Fruit fly (Drosophila melanogaster) whole organism, embryonic: ENCODE measurements around the gene CG10348.

ENCODE experiments used
- Adf1 ChIP-seq: fragments of 200-800 bp; sonication (Bioruptor generic); IDR thresholded peaks from 2 replicates; pipeline ENCODE4 v1.3.6; 2022; ENCODE audit warnings: missing biosample characterization, missing genetic modification characterization
- CG10147 ChIP-seq: fragments of 200-800 bp; sonication (Bioruptor generic); optimal IDR thresholded peaks from 2 replicates; lab custom pipeline; 2019; ENCODE audit warnings: missing biosample characterization, mild to moderate bottlenecking, missing genetic modification characterization, moderate library complexity
- CG10209 ChIP-seq: fragments of 200-800 bp; sonication (Bioruptor generic); optimal IDR thresholded peaks from 3 replicates; lab custom pipeline; 2017; ENCODE audit warnings: missing biosample characterization, mild to moderate bottlenecking, missing genetic modification characterization, missing genetic modification reagents
- CG15479 ChIP-seq: fragments of 200-800 bp; sonication (Bioruptor generic); optimal IDR thresholded peaks from 3 replicates; lab custom pipeline; 2019; ENCODE audit warnings: missing biosample characterization, mild to moderate bottlenecking, missing genetic modification characterization, moderate library complexity
- CG15696 ChIP-seq: fragments of 200-800 bp; sonication (Bioruptor generic); optimal IDR thresholded peaks from 2 replicates; lab custom pipeline; 2019; ENCODE audit warnings: missing biosample characterization, mild to moderate bottlenecking, missing genetic modification characterization, moderate library complexity
- CG4820 ChIP-seq: fragments of 200-800 bp; sonication (Bioruptor generic); optimal IDR thresholded peaks from 3 replicates; lab custom pipeline; 2016; ENCODE audit warnings: missing biosample characterization, missing genetic modification characterization
- CG6689 ChIP-seq: fragments of 200-800 bp; sonication (Bioruptor generic); IDR thresholded peaks from 2 replicates; pipeline ENCODE4 v1.3.6; 2022; ENCODE audit warnings: missing biosample characterization, missing genetic modification characterization
- CG6791 ChIP-seq: fragments of 200-800 bp; sonication (Bioruptor generic); IDR thresholded peaks from 3 replicates; pipeline ENCODE4 v1.3.6; 2022; ENCODE audit warnings: missing biosample characterization, missing genetic modification characterization; ENCODE audit not compliant: partially characterized antibody
- CG8089 ChIP-seq: fragments of 200-800 bp; sonication (Bioruptor generic); optimal IDR thresholded peaks from 3 replicates; lab custom pipeline; 2016; ENCODE audit warnings: missing biosample characterization, missing genetic modification characterization
- CG9437 ChIP-seq: fragments of 200-800 bp; sonication (Bioruptor generic); optimal IDR thresholded peaks from 2 replicates; lab custom pipeline; 2018; ENCODE audit warnings: missing biosample characterization, mild to moderate bottlenecking, missing genetic modification characterization
- CkIIα-i1 ChIP-seq: fragments of 200-800 bp; sonication (Bioruptor generic); IDR thresholded peaks from 2 replicates; pipeline ENCODE4 v1.3.6; 2022; ENCODE audit warnings: missing biosample characterization, missing genetic modification characterization
- D ChIP-seq, 2 experiments: fragments of 200-800 bp in 1 of 2; fragments of >200 bp in 1 of 2; sonication (Bioruptor generic) in 1 of 2; optimal IDR thresholded peaks; 2 replicates in 1 of 2; 3 replicates in 1 of 2; lab custom pipeline; 2017; ENCODE audit warnings: mild to moderate bottlenecking in 1 of 2, missing biosample characterization in 1 of 2, missing genetic modification characterization in 1 of 2, missing genetic modification reagents in 1 of 2
- Dfd ChIP-seq, 2 experiments: fragments of >200 bp; optimal IDR thresholded peaks; 2 replicates each; lab custom pipeline; 2017; ENCODE audit warnings: missing biosample characterization in 2 of 2, missing genetic modification characterization in 2 of 2
- Drgx ChIP-seq: fragments of 200-800 bp; sonication (Bioruptor generic); IDR thresholded peaks from 2 replicates; pipeline ENCODE4 v1.3.6; 2022; ENCODE audit warnings: missing biosample characterization, missing genetic modification characterization
- Ets65A ChIP-seq: fragments of 200-800 bp; sonication (Bioruptor generic); peaks from one replicate; lab custom pipeline; 2016; ENCODE audit warnings: missing biosample characterization, missing genetic modification characterization
- HmgD ChIP-seq: fragments of 200-800 bp; sonication (Bioruptor generic); optimal IDR thresholded peaks from 3 replicates; lab custom pipeline; 2016; ENCODE audit warnings: missing biosample characterization, missing genetic modification characterization
- Hr51 ChIP-seq, 2 experiments: fragments of 200-800 bp; sonication (Bioruptor generic); optimal IDR thresholded peaks; 2 replicates in 1 of 2; 3 replicates in 1 of 2; lab custom pipeline; 2016 to 2018; ENCODE audit warnings: missing biosample characterization in 2 of 2, missing genetic modification characterization in 2 of 2, mild to moderate bottlenecking in 1 of 2, moderate library complexity in 1 of 2
- Hr78 ChIP-seq, 2 experiments: fragments of 200-800 bp in 1 of 2; fragments of >200 bp in 1 of 2; sonication (Bioruptor generic) in 1 of 2; optimal IDR thresholded peaks; 2 replicates each; lab custom pipeline; 2017 to 2019; ENCODE audit warnings: missing biosample characterization in 2 of 2, missing genetic modification characterization in 2 of 2, mild to moderate bottlenecking in 1 of 2, moderate library complexity in 1 of 2
- Jarid2 ChIP-seq: fragments of 200-800 bp; sonication (Bioruptor generic); optimal IDR thresholded peaks from 3 replicates; lab custom pipeline; 2017; ENCODE audit warnings: mild to moderate bottlenecking, missing biosample characterization, missing genetic modification reagents, missing genetic modification characterization
- MTF-1 ChIP-seq: fragments of 200-800 bp; sonication (Bioruptor generic); optimal IDR thresholded peaks from 2 replicates; lab custom pipeline; 2018; ENCODE audit warnings: missing biosample characterization, mild to moderate bottlenecking, missing genetic modification characterization, borderline replicate concordance
- Med ChIP-seq: fragments of 200-800 bp; sonication (Bioruptor generic); peaks from one replicate; lab custom pipeline; 2016; ENCODE audit warnings: missing biosample characterization, missing genetic modification characterization, mild to moderate bottlenecking, inconsistent platforms, moderate library complexity
- Nf-YC ChIP-seq: fragments of 200-800 bp; optimal IDR thresholded peaks from 3 replicates; lab custom pipeline; 2019; ENCODE audit warnings: missing biosample characterization, mild to moderate bottlenecking, missing genetic modification characterization, moderate library complexity
- Opbp ChIP-seq: fragments of 200-800 bp; sonication (Bioruptor generic); IDR thresholded peaks from 3 replicates; pipeline ENCODE4 v1.3.6; 2022; ENCODE audit warnings: missing biosample characterization, missing genetic modification characterization; ENCODE audit not compliant: partially characterized antibody
- Sry-β ChIP-seq: fragments of 200-800 bp; sonication (Bioruptor generic); optimal IDR thresholded peaks from 2 replicates; lab custom pipeline; 2018; ENCODE audit warnings: missing biosample characterization, mild to moderate bottlenecking, missing genetic modification characterization, moderate library complexity
- Stat92E ChIP-seq, 3 experiments: fragments of >200 bp in 2 of 3; fragments of 200-800 bp in 1 of 3; sonication (Bioruptor generic) in 1 of 3; optimal IDR thresholded peaks; 2 replicates each; lab custom pipeline; 2017 to 2019; ENCODE audit warnings: missing biosample characterization in 3 of 3, missing genetic modification characterization in 3 of 3, mild to moderate bottlenecking in 1 of 3, moderate library complexity in 1 of 3
- Trl ChIP-seq, 3 experiments: fragments of >200 bp in 2 of 3; fragments of 200-800 bp in 1 of 3; sonication (Bioruptor generic) in 1 of 3; optimal IDR thresholded peaks; 2 replicates in 1 of 3; 3 replicates in 2 of 3; lab custom pipeline; 2016 to 2017; ENCODE audit warnings: missing biosample characterization in 1 of 3, missing genetic modification characterization in 1 of 3
- ato ChIP-seq: fragments of 200-800 bp; sonication (Bioruptor generic); IDR thresholded peaks from 2 replicates; pipeline ENCODE4 v1.3.6; 2022; ENCODE audit warnings: missing biosample characterization, missing genetic modification characterization; ENCODE audit not compliant: partially characterized antibody
- bab2 ChIP-seq: fragments of 200-800 bp; sonication (Bioruptor generic); optimal IDR thresholded peaks from 2 replicates; lab custom pipeline; 2016; ENCODE audit warnings: missing biosample characterization, missing genetic modification characterization
- cad ChIP-seq: fragments of >200 bp; optimal IDR thresholded peaks from 2 replicates; lab custom pipeline; 2017; ENCODE audit warnings: missing biosample characterization, missing genetic modification characterization
- cato ChIP-seq: fragments of 200-800 bp; sonication (Bioruptor generic); optimal IDR thresholded peaks from 2 replicates; lab custom pipeline; 2016; ENCODE audit warnings: missing biosample characterization, missing genetic modification characterization, borderline replicate concordance
- chm ChIP-seq: fragments of 200-800 bp; sonication (Bioruptor generic); IDR thresholded peaks from 2 replicates; pipeline ENCODE4 v1.3.6; 2022; ENCODE audit warnings: missing biosample characterization, missing genetic modification characterization
- ci ChIP-seq: fragments of 200-800 bp; sonication (Bioruptor generic); IDR thresholded peaks from 3 replicates; pipeline ENCODE4 v1.3.6; 2022; ENCODE audit warnings: missing biosample characterization, missing genetic modification characterization
- corto ChIP-seq: fragments of 200-800 bp; sonication (Bioruptor generic); optimal IDR thresholded peaks from 2 replicates; lab custom pipeline; 2016; ENCODE audit warnings: missing biosample characterization, mild to moderate bottlenecking, missing genetic modification characterization, moderate library complexity
- crol ChIP-seq: fragments of 200-800 bp; sonication (Bioruptor generic); IDR thresholded peaks from 2 replicates; pipeline ENCODE4 v1.3.6; 2022; ENCODE audit warnings: missing biosample characterization, missing genetic modification characterization
- exex ChIP-seq: fragments of 200-800 bp; sonication (Bioruptor generic); optimal IDR thresholded peaks from 4 replicates; lab custom pipeline; 2018; ENCODE audit warnings: missing biosample characterization, mild to moderate bottlenecking, missing genetic modification characterization, moderate library complexity
- mirr ChIP-seq: fragments of 200-800 bp; sonication (Bioruptor generic); optimal IDR thresholded peaks from 3 replicates; lab custom pipeline; 2018; ENCODE audit warnings: missing biosample characterization, mild to moderate bottlenecking, missing genetic modification characterization
- nerfin-2 ChIP-seq: fragments of 200-800 bp; sonication (Bioruptor generic); IDR thresholded peaks from 2 replicates; pipeline ENCODE4 v1.3.6; 2022; ENCODE audit warnings: missing biosample characterization, missing genetic modification characterization; ENCODE audit not compliant: partially characterized antibody
- pfk ChIP-seq: fragments of 200-800 bp; sonication (Bioruptor generic); optimal IDR thresholded peaks from 2 replicates; lab custom pipeline; 2018; ENCODE audit warnings: missing biosample characterization, mild to moderate bottlenecking, missing genetic modification characterization, moderate library complexity
- stwl ChIP-seq: fragments of 200-800 bp; sonication (Bioruptor generic); optimal IDR thresholded peaks from 3 replicates; lab custom pipeline; 2018; ENCODE audit warnings: missing biosample characterization, mild to moderate bottlenecking, missing genetic modification characterization, moderate library complexity
- tll ChIP-seq, 2 experiments: fragments of 200-800 bp in 1 of 2; fragments of >200 bp in 1 of 2; sonication (Bioruptor generic) in 1 of 2; optimal IDR thresholded peaks; 2 replicates each; lab custom pipeline; 2017 to 2019; ENCODE audit warnings: missing biosample characterization in 2 of 2, missing genetic modification characterization in 2 of 2, mild to moderate bottlenecking in 1 of 2, moderate library complexity in 1 of 2
- vvl ChIP-seq: fragments of 200-800 bp; sonication (Bioruptor generic); IDR thresholded peaks from 2 replicates; pipeline ENCODE4 v1.3.6; 2022; ENCODE audit warnings: missing biosample characterization, missing genetic modification characterization
- zen ChIP-seq: fragments of 200-800 bp; sonication (Bioruptor generic); optimal IDR thresholded peaks from 3 replicates; lab custom pipeline; 2018; ENCODE audit warnings: missing biosample characterization, mild to moderate bottlenecking, missing genetic modification characterization, moderate library complexity
- zen2 ChIP-seq: fragments of 200-800 bp; sonication (Bioruptor generic); IDR thresholded peaks from 3 replicates; pipeline ENCODE4 v1.3.6; 2022; ENCODE audit warnings: missing biosample characterization, missing genetic modification characterization; ENCODE audit not compliant: partially characterized antibody
- zf30C ChIP-seq: fragments of 200-800 bp; sonication (Bioruptor generic); optimal IDR thresholded peaks from 3 replicates; lab custom pipeline; 2018; ENCODE audit warnings: missing biosample characterization, mild to moderate bottlenecking, missing genetic modification characterization

The CG10348 gene

DNA sequence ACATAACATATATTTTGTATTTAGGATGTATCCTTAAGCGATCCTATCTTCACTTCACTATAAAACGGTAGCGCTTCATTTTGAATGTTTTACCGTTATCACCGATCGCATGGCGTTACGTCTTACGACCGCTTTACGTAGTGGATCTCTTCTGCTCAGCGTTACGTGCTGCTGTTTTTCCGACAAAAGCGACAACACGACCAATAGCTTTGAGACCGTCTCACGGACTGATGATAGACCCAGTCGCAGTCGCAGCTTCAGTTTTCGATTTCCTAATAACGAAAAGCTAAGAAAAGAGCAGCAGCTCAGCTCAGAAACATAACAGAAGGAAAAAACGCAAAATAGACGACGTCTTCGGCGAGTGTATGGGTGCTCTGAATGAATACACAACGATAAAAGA lies at the start of gene CG10348:
Gene CG10348 (minus strand): TSS at position 234 of the 400 bp plus-strand sequence.
- TF ChIP-seq zf30C (GFP tag; lab: Kevin White, UChicago) (peak; percentile 43), CG9437 (peak; percentile 98), stwl (tag; lab: Kevin White, UChicago) (peak; percentile 52), Jarid2 (GFP tag; lab: Kevin White, UChicago) (peak; percentile 55), CG6791 (GFP tag; lab: Robert Waterston, UW) (0 out of 3 replicates have a peak, but pooled peaks have one; percentile 21), CG6689 (no peak), crol (0 out of 2 replicates have a peak, but pooled peaks have one; percentile 5), nerfin-2 (GFP tag; lab: Robert Waterston, UW) (no peak)

- TF ChIP-seq zf30C (GFP tag; lab: Kevin White, UChicago) (no peak), MTF-1 (GFP tag; lab: Kevin White, UChicago) (no peak), D (optimal IDR thresholded peaks at IDR 0.05; lab: Kevin White, UChicago) (peak; percentile 56), D (GFP tag; optimal IDR thresholded peaks at IDR 0.05; lab: Kevin White, UChicago) (no peak), CG15479 (GFP tag; lab: Kevin White, UChicago) (peak; percentile 61), Sry-β (GFP tag; lab: Kevin White, UChicago) (no peak), vvl (GFP tag; lab: Robert Waterston, UW) (no peak), CG15696 (tag; lab: Kevin White, UChicago) (no peak), mirr (GFP tag; lab: Kevin White, UChicago) (peak; percentile 75), Hr78 (GFP tag; optimal IDR thresholded peaks at IDR 0.05; lab: Kevin White, UChicago) (no peak), CG4820 (GFP tag; lab: Kevin White, UChicago) (no peak), HmgD (GFP tag; lab: Kevin White, UChicago) (no peak), tll (GFP tag; optimal IDR thresholded peaks at IDR 0.05; lab: Kevin White, UChicago) (peak in 1 of 2 experiments; percentile 80), exex (tag; lab: Kevin White, UChicago) (peak; percentile 81), ato (GFP tag; lab: Robert Waterston, UW) (no peak), corto (no peak), CG10209 (GFP tag; lab: Kevin White, UChicago) (no peak), bab2 (GFP tag; lab: Kevin White, UChicago) (no peak), CG10147 (GFP tag; lab: Kevin White, UChicago) (no peak), chm (GFP tag; lab: Robert Waterston, UW) (0 out of 2 replicates have a peak, but pooled peaks have one; percentile 34), zen (tag; lab: Kevin White, UChicago) (peak; percentile 44), CG8089 (GFP tag; lab: Kevin White, UChicago) (no peak), Stat92E (GFP tag; optimal IDR thresholded peaks at IDR 0.05; lab: Kevin White, UChicago) (no peak), cad (GFP tag; lab: Kevin White, UChicago) (no peak)
Observed at dm6 chr2L:18780911-18781545, 48.7 kb upstream of the CG10348 start.

DNA sequence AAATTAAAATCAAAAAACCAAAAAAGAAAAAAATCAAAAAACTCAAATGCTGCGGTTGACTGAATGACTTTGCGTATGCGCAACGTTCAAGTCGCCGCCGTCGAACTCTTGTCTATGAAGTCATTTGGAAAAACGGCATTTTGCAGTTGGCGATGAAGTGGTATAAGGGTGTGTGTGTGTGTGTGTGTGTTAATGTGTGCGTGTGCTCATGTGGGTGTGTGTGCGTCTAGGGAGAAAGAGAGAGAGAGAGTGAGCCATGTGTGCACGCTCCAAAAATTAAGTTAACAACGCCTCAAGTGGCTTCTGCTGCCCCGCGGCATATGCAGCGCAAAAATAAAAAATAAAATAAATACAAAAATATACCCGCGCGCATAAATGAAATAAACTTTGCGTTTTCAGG lies 45.1 kb upstream of the CG10348 start:
- TF ChIP-seq ci (GFP tag; lab: Robert Waterston, UW) (no peak), tll (GFP tag; optimal IDR thresholded peaks at IDR 0.05; lab: Kevin White, UChicago) (peak in 1 of 2 experiments; percentile 48), cato (GFP tag; lab: Kevin White, UChicago) (no peak), Adf1 (GFP tag; lab: Robert Waterston, UW) (no peak), Ets65A (GFP tag; lab: Kevin White, UChicago) (no peak), zen2 (GFP tag; lab: Robert Waterston, UW) (0 out of 3 replicates have a peak, but pooled peaks have one; percentile 22), Trl (optimal IDR thresholded peaks at IDR 0.05; lab: Kevin White, UChicago) (peak in 1 of 2 experiments; percentile 8), Trl (GFP tag; optimal IDR thresholded peaks at IDR 0.05; lab: Kevin White, UChicago) (no peak), Dfd (GFP tag; optimal IDR thresholded peaks at IDR 0.05; lab: Kevin White, UChicago) (peak in 1 of 2 experiments; percentile 81), Opbp (GFP tag; lab: Robert Waterston, UW) (no peak), stwl (tag; lab: Kevin White, UChicago) (no peak), Nf-YC (tag; lab: Kevin White, UChicago) (peak; percentile 6), CkIIα-i1 (GFP tag; lab: Robert Waterston, UW) (no peak), Drgx (GFP tag; lab: Robert Waterston, UW) (peak; percentile 8; the same call in 1 of the 2 replicates), pfk (GFP tag; lab: Kevin White, UChicago) (no peak), Hr51 (GFP tag; optimal IDR thresholded peaks at IDR 0.05; lab: Kevin White, UChicago) (no peak), Med (peak; percentile 1)
